Fruit fly (Drosophila melanogaster) whole organism, prepupa: ENCODE results near the gene hyd.
A peak's percentile ranks its signal among the peaks of the same experiment; 100 is the strongest.

ENCODE experiments used
- Blimp-1 ChIP-seq: fragments of 200-800 bp; sonication (Bioruptor generic); optimal IDR thresholded peaks from 3 replicates; lab custom pipeline; 2017; ENCODE audit warnings: missing biosample characterization, missing genetic modification characterization, mild to moderate bottlenecking, moderate library complexity, missing genetic modification reagents
- CG10631 ChIP-seq: fragments of 200-800 bp; sonication (Bioruptor generic); optimal IDR thresholded peaks from 2 replicates; lab custom pipeline; 2016; ENCODE audit warnings: missing biosample characterization, missing genetic modification characterization
- CG10669 ChIP-seq: fragments of 200-800 bp; sonication (Bioruptor generic); optimal IDR thresholded peaks from 3 replicates; lab custom pipeline; 2018; ENCODE audit warnings: missing biosample characterization, mild to moderate bottlenecking, missing genetic modification characterization, moderate library complexity
- CG11294 ChIP-seq: fragments of 200-800 bp; sonication (Bioruptor generic); IDR thresholded peaks from 2 replicates; pipeline ENCODE4 v1.3.6; 2022; ENCODE audit warnings: missing biosample characterization, missing genetic modification characterization
- CG11902 ChIP-seq: fragments of 200-800 bp; sonication (Bioruptor generic); optimal IDR thresholded peaks from 3 replicates; lab custom pipeline; 2016; ENCODE audit warnings: missing biosample characterization, missing genetic modification characterization
- CG15336 ChIP-seq: fragments of 200-800 bp; sonication (Bioruptor generic); IDR thresholded peaks from 2 replicates; pipeline ENCODE4 v1.3.6; 2022; ENCODE audit warnings: missing biosample characterization, missing genetic modification characterization
- CG1621 ChIP-seq: fragments of 200-800 bp; sonication (Bioruptor generic); optimal IDR thresholded peaks from 3 replicates; lab custom pipeline; 2018; ENCODE audit warnings: missing biosample characterization, mild to moderate bottlenecking, missing genetic modification characterization
- CG16779 ChIP-seq: fragments of 200-800 bp; sonication (Bioruptor generic); optimal IDR thresholded peaks from 3 replicates; lab custom pipeline; 2017; ENCODE audit warnings: missing biosample characterization, mild to moderate bottlenecking, missing genetic modification characterization
- CG3032 ChIP-seq: fragments of 200-800 bp; optimal IDR thresholded peaks from 2 replicates; lab custom pipeline; 2019; ENCODE audit warnings: missing biosample characterization, mild to moderate bottlenecking, missing genetic modification characterization, moderate library complexity
- CG31627 ChIP-seq: fragments of 200-800 bp; sonication (Bioruptor generic); optimal IDR thresholded peaks from 3 replicates; lab custom pipeline; 2016; ENCODE audit warnings: missing biosample characterization, missing genetic modification characterization
- CG32006 ChIP-seq: fragments of 200-800 bp; sonication (Bioruptor generic); optimal IDR thresholded peaks from 3 replicates; lab custom pipeline; 2017; ENCODE audit warnings: missing biosample characterization, mild to moderate bottlenecking, missing genetic modification characterization
- CG34406 ChIP-seq: fragments of 200-800 bp; sonication (Bioruptor generic); optimal IDR thresholded peaks from 3 replicates; lab custom pipeline; 2016; ENCODE audit warnings: missing biosample characterization, missing genetic modification characterization
- CG3919 ChIP-seq: fragments of 200-800 bp; sonication (Bioruptor generic); optimal IDR thresholded peaks from 3 replicates; lab custom pipeline; 2016; ENCODE audit warnings: missing biosample characterization, missing genetic modification characterization
- CG4318 ChIP-seq: fragments of 200-800 bp; sonication (Bioruptor generic); optimal IDR thresholded peaks from 3 replicates; lab custom pipeline; 2017; ENCODE audit warnings: missing biosample characterization, mild to moderate bottlenecking, missing genetic modification characterization
- CG6792 ChIP-seq: fragments of 200-800 bp; sonication (Bioruptor generic); optimal IDR thresholded peaks from 3 replicates; lab custom pipeline; 2016; ENCODE audit warnings: missing biosample characterization, missing genetic modification characterization
- CG6808 ChIP-seq: fragments of 200-800 bp; sonication (Bioruptor generic); optimal IDR thresholded peaks from 3 replicates; lab custom pipeline; 2017; ENCODE audit warnings: missing biosample characterization, missing genetic modification characterization, mild to moderate bottlenecking, moderate library complexity, missing genetic modification reagents
- CG7368 ChIP-seq: fragments of 200-800 bp; sonication (Bioruptor generic); optimal IDR thresholded peaks from 3 replicates; lab custom pipeline; 2016; ENCODE audit warnings: missing biosample characterization, missing genetic modification characterization
- CG8119 ChIP-seq: fragments of 200-800 bp; sonication (Bioruptor generic); IDR thresholded peaks from 3 replicates; pipeline ENCODE4 v1.3.6; 2022; ENCODE audit warnings: missing biosample characterization, missing genetic modification characterization
- CG8319 ChIP-seq: fragments of 200-800 bp; sonication (Bioruptor generic); optimal IDR thresholded peaks from 3 replicates; lab custom pipeline; 2016; ENCODE audit warnings: missing biosample characterization, missing genetic modification characterization
- CG8632 ChIP-seq: fragments of 200-800 bp; sonication (Bioruptor generic); optimal IDR thresholded peaks from 3 replicates; lab custom pipeline; 2016; ENCODE audit warnings: missing biosample characterization, missing genetic modification characterization
- CG9139 ChIP-seq: fragments of 200-800 bp; sonication (Bioruptor generic); optimal IDR thresholded peaks from 3 replicates; lab custom pipeline; 2017; ENCODE audit warnings: missing biosample characterization, mild to moderate bottlenecking, missing genetic modification characterization
- Eip75B ChIP-seq: fragments of 200-800 bp; sonication (Bioruptor generic); optimal IDR thresholded peaks from 3 replicates; lab custom pipeline; 2016; ENCODE audit warnings: missing biosample characterization, missing genetic modification characterization
- Eip78C ChIP-seq: fragments of 200-800 bp; sonication (Bioruptor generic); peaks from one replicate; lab custom pipeline; 2016; ENCODE audit warnings: missing biosample characterization, missing genetic modification characterization
- Eip93F ChIP-seq: fragments of 200-800 bp; sonication (Bioruptor generic); optimal IDR thresholded peaks from 2 replicates; lab custom pipeline; 2016; ENCODE audit warnings: missing biosample characterization, mild to moderate bottlenecking, missing genetic modification characterization
- Ets21C ChIP-seq: fragments of 200-800 bp; sonication (Bioruptor generic); optimal IDR thresholded peaks from 3 replicates; lab custom pipeline; 2016; ENCODE audit warnings: missing biosample characterization, missing genetic modification characterization
- Gug ChIP-seq: fragments of 200-800 bp; sonication (Bioruptor generic); IDR thresholded peaks from 2 replicates; pipeline ENCODE4 v1.3.6; 2022; ENCODE audit warnings: missing biosample characterization, missing genetic modification characterization
- Hr38 ChIP-seq: sonication (Bioruptor generic); optimal IDR thresholded peaks from 2 replicates; lab custom pipeline; 2016; ENCODE audit warnings: missing biosample characterization, missing genetic modification characterization
- Hr4 ChIP-seq: fragments of 200-800 bp; sonication (Bioruptor generic); optimal IDR thresholded peaks from 3 replicates; lab custom pipeline; 2016; ENCODE audit warnings: missing biosample characterization, missing genetic modification characterization
- Lpt ChIP-seq: fragments of 200-800 bp; sonication (Bioruptor generic); optimal IDR thresholded peaks from 3 replicates; lab custom pipeline; 2016; ENCODE audit warnings: missing biosample characterization, missing genetic modification characterization
- Met ChIP-seq: fragments of 200-800 bp; sonication (Bioruptor generic); optimal IDR thresholded peaks from 3 replicates; lab custom pipeline; 2016; ENCODE audit warnings: missing biosample characterization, missing genetic modification characterization
- OdsH ChIP-seq: fragments of 200-800 bp; sonication (Bioruptor generic); optimal IDR thresholded peaks from 3 replicates; lab custom pipeline; 2016; ENCODE audit warnings: missing biosample characterization, missing genetic modification characterization
- Smox ChIP-seq: fragments of 200-800 bp; sonication (Bioruptor generic); optimal IDR thresholded peaks from 3 replicates; lab custom pipeline; 2016; ENCODE audit warnings: missing biosample characterization, missing genetic modification characterization
- Sox102F ChIP-seq: fragments of 200-800 bp; sonication (Bioruptor generic); optimal IDR thresholded peaks from 2 replicates; lab custom pipeline; 2016; ENCODE audit warnings: missing biosample characterization, mild to moderate bottlenecking, missing genetic modification characterization
- Sox14 ChIP-seq: fragments of 200-800 bp; sonication (Bioruptor generic); optimal IDR thresholded peaks from 3 replicates; lab custom pipeline; 2016; ENCODE audit warnings: missing biosample characterization, missing genetic modification characterization
- Sox15 ChIP-seq: fragments of 200-800 bp; sonication (Bioruptor generic); optimal IDR thresholded peaks from 3 replicates; lab custom pipeline; 2016; ENCODE audit warnings: missing biosample characterization, missing genetic modification characterization
- achi ChIP-seq: fragments of 200-800 bp; sonication (Bioruptor generic); optimal IDR thresholded peaks from 3 replicates; lab custom pipeline; 2016; ENCODE audit warnings: missing biosample characterization, missing genetic modification characterization
- acj6 ChIP-seq: fragments of 200-800 bp; sonication (Bioruptor generic); optimal IDR thresholded peaks from 3 replicates; lab custom pipeline; 2016; ENCODE audit warnings: missing biosample characterization, missing genetic modification characterization
- cyc ChIP-seq: fragments of 200-800 bp; sonication (Bioruptor generic); optimal IDR thresholded peaks from 3 replicates; lab custom pipeline; 2016; ENCODE audit warnings: missing biosample characterization, missing genetic modification characterization
- dac ChIP-seq: fragments of 200-800 bp; sonication (Bioruptor generic); optimal IDR thresholded peaks from 2 replicates; lab custom pipeline; 2017; ENCODE audit warnings: missing biosample characterization, mild to moderate bottlenecking, missing genetic modification characterization
- dsx ChIP-seq: fragments of 200-800 bp; optimal IDR thresholded peaks from 3 replicates; lab custom pipeline; 2019; ENCODE audit warnings: missing biosample characterization, mild to moderate bottlenecking, missing genetic modification characterization, moderate library complexity; ENCODE audit not compliant: poor library complexity, severe bottlenecking
- eg ChIP-seq: fragments of 200-800 bp; sonication (Bioruptor generic); IDR thresholded peaks from 3 replicates; pipeline ENCODE4 v1.3.6; 2022; ENCODE audit warnings: missing biosample characterization, missing genetic modification characterization
- esn ChIP-seq: fragments of 200-800 bp; sonication (Bioruptor generic); optimal IDR thresholded peaks from 2 replicates; lab custom pipeline; 2016; ENCODE audit warnings: missing biosample characterization, mild to moderate bottlenecking, missing genetic modification characterization, moderate library complexity
- fkh ChIP-seq: fragments of 200-800 bp; sonication (Bioruptor generic); optimal IDR thresholded peaks from 3 replicates; lab custom pipeline; 2017; ENCODE audit warnings: missing biosample characterization, mild to moderate bottlenecking, missing genetic modification characterization, moderate library complexity
- lz ChIP-seq: fragments of 200-800 bp; sonication (Bioruptor generic); optimal IDR thresholded peaks from 3 replicates; lab custom pipeline; 2016; ENCODE audit warnings: missing biosample characterization, missing genetic modification characterization
- net ChIP-seq: fragments of 200-800 bp; sonication (Bioruptor generic); optimal IDR thresholded peaks from 3 replicates; lab custom pipeline; 2016; ENCODE audit warnings: missing biosample characterization, missing genetic modification characterization
- salr ChIP-seq, 2 experiments: fragments of 200-800 bp; sonication (Bioruptor generic); optimal IDR thresholded peaks; 3 replicates each; lab custom pipeline; 2016 to 2018; ENCODE audit warnings: missing biosample characterization in 2 of 2, missing genetic modification characterization in 2 of 2, mild to moderate bottlenecking in 1 of 2
- spab ChIP-seq: fragments of 200-800 bp; sonication (Bioruptor generic); optimal IDR thresholded peaks from 2 replicates; lab custom pipeline; 2017; ENCODE audit warnings: missing biosample characterization, mild to moderate bottlenecking, missing genetic modification characterization, missing genetic modification reagents
- ss ChIP-seq, 2 experiments: fragments of 200-800 bp; sonication (Bioruptor generic); optimal IDR thresholded peaks; 2 replicates in 1 of 2; 3 replicates in 1 of 2; lab custom pipeline; 2017 to 2018; ENCODE audit warnings: mild to moderate bottlenecking in 2 of 2, missing biosample characterization in 2 of 2, missing genetic modification characterization in 2 of 2, moderate library complexity in 1 of 2
- svp ChIP-seq: fragments of 200-800 bp; sonication (Bioruptor generic); peaks from one replicate; lab custom pipeline; 2016; ENCODE audit warnings: missing biosample characterization, missing genetic modification characterization
- topi ChIP-seq: fragments of 200-800 bp; sonication (Bioruptor generic); optimal IDR thresholded peaks from 3 replicates; lab custom pipeline; 2016; ENCODE audit warnings: missing biosample characterization, missing genetic modification characterization
- vri ChIP-seq: fragments of 200-800 bp; sonication (Bioruptor generic); optimal IDR thresholded peaks from 3 replicates; lab custom pipeline; 2016; ENCODE audit warnings: missing biosample characterization, mild to moderate bottlenecking, missing genetic modification characterization

hyd gene

DNA sequence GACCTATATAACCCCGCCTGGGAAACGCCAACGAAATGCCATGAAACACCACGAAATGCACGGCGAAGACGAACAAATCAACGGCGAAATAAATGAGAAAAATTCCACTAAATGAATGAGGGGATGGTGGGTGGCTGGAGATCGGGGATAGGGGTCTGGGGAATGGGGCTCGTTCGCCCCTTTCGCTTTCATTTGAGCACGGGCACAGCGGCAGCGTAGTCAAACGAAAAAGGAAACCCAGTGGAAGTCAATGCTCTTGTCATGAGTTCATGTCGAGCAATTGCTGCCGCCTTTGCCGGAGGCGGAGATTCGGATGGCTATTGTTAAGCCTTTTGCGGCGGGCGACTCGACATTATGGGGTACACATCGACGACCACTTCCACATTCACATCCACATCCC, 22.1 kb downstream of the hyd start:
- TF ChIP-seq Blimp-1 (peak; percentile 55), achi (GFP tag; lab: Kevin White, UChicago) (no peak)

- TF ChIP-seq lz (GFP tag; lab: Kevin White, UChicago) (peak; percentile 57), CG10669 (peak; percentile 41), CG16779 (tag; lab: Kevin White, UChicago) (peak; percentile 9), CG8319 (GFP tag; lab: Kevin White, UChicago) (no peak), Smox (GFP tag; lab: Kevin White, UChicago) (no peak), Sox15 (GFP tag; lab: Kevin White, UChicago) (no peak), CG31627 (GFP tag; lab: Kevin White, UChicago) (peak; percentile 66), Met (GFP tag; lab: Kevin White, UChicago) (peak; percentile 65), CG8632 (GFP tag; lab: Kevin White, UChicago) (peak; percentile 16), Blimp-1 (no peak), CG34406 (peak; percentile 42), Hr4 (GFP tag; lab: Kevin White, UChicago) (peak; percentile 83), ss (GFP tag; optimal IDR thresholded peaks at IDR 0.05; lab: Kevin White, UChicago) (no peak), Ets21C (GFP tag; lab: Kevin White, UChicago) (peak; percentile 13), topi (GFP tag; lab: Kevin White, UChicago) (peak; percentile 53), CG6808 (GFP tag; lab: Kevin White, UChicago) (no peak), dac (GFP tag; lab: Kevin White, UChicago) (peak; percentile 34), Eip78C (GFP tag; lab: Kevin White, UChicago) (peak; percentile 82), dsx (GFP tag; lab: Kevin White, UChicago) (no peak), CG1621 (tag; lab: Kevin White, UChicago) (no peak), CG7368 (GFP tag; lab: Kevin White, UChicago) (no peak), CG32006 (GFP tag; lab: Kevin White, UChicago) (peak; percentile 78), cyc (GFP tag; lab: Kevin White, UChicago) (peak; percentile 38), CG11294 (no peak), fkh (GFP tag; lab: Kevin White, UChicago) (peak; percentile 96), Eip93F (GFP tag; lab: Kevin White, UChicago) (peak; percentile 27), CG11902 (GFP tag; lab: Kevin White, UChicago) (no peak), svp (GFP tag; lab: Kevin White, UChicago) (peak; percentile 73), Eip75B (GFP tag; lab: Kevin White, UChicago) (peak; percentile 41), CG8119 (GFP tag; lab: Robert Waterston, UW) (no peak), Lpt (GFP tag; lab: Kevin White, UChicago) (peak; percentile 54), CG10631 (peak; percentile 51), Hr38 (GFP tag; lab: Kevin White, UChicago) (no peak), spab (no peak), CG6792 (GFP tag; lab: Kevin White, UChicago) (peak; percentile 35), net (GFP tag; lab: Kevin White, UChicago) (peak; percentile 57), vri (peak; percentile 55), eg (no peak), CG3919 (peak; percentile 53), CG3032 (no peak), CG4318 (GFP tag; lab: Kevin White, UChicago) (no peak), achi (GFP tag; lab: Kevin White, UChicago) (peak; percentile 59), CG9139 (GFP tag; lab: Kevin White, UChicago) (no peak), salr (GFP tag; optimal IDR thresholded peaks at IDR 0.05; lab: Kevin White, UChicago) (peak in 1 of 2 experiments; percentile 40), Sox102F (peak; percentile 48), acj6 (no peak), OdsH (peak; percentile 73), CG15336 (GFP tag; lab: Robert Waterston, UW) (no peak), Sox14 (GFP tag; lab: Kevin White, UChicago) (peak; percentile 59), esn (GFP tag; lab: Kevin White, UChicago) (peak; percentile 64), Gug (GFP tag; lab: Robert Waterston, UW) (no peak)
These were observed 22.8 kb downstream of the hyd start for dm6 chr3R:9702567-9702966.
